Fruit fly (Drosophila melanogaster): ENCODE data around the gene RhoGEF3.

The RhoGEF3 gene

dm6 chr3L:247482-248225 is 29.6 kb upstream of the RhoGEF3 start, which contains the start of gene mthl14 (continued):
- TF ChIP-seq vfl (GFP tag; optimal IDR thresholded peaks at IDR 0.05) (no peak), knrl (GFP tag; IDR thresholded peaks at IDR 0.05; ENCODE audit: partially characterized antibody) (no peak), CG7928 (GFP tag; optimal IDR thresholded peaks at IDR 0.05) (peak; percentile 45), MBD-R2 (GFP tag; IDR thresholded peaks at IDR 0.05) (no peak), CG1603 (tag; optimal IDR thresholded peaks at IDR 0.05) (no peak), HLH4C (GFP tag; IDR thresholded peaks at IDR 0.05; ENCODE audit: partially characterized antibody) (no peak), odd (GFP tag; optimal IDR thresholded peaks at IDR 0.05) (peak; percentile 25), Bgb (GFP tag; IDR thresholded peaks at IDR 0.05; ENCODE audit: partially characterized antibody) (no peak), CG17328 (GFP tag; IDR thresholded peaks at IDR 0.05) (no peak), NC2β (GFP tag; optimal IDR thresholded peaks at IDR 0.05) (peak; percentile 11), Rx (GFP tag; IDR thresholded peaks at IDR 0.05) (no peak), stc (GFP tag; IDR thresholded peaks at IDR 0.05) (no peak), sisA (GFP tag; IDR thresholded peaks at IDR 0.05) (no peak), sima (GFP tag; optimal IDR thresholded peaks at IDR 0.05) (no peak), caup (GFP tag; optimal IDR thresholded peaks at IDR 0.05; ENCODE audit: severe bottlenecking) (no peak), CG17568 (GFP tag; optimal IDR thresholded peaks at IDR 0.05) (peak; percentile 39), nerfin-2 (GFP tag; IDR thresholded peaks at IDR 0.05; ENCODE audit: partially characterized antibody) (no peak), dmrt99B (tag; optimal IDR thresholded peaks at IDR 0.05) (no peak), exex (tag; optimal IDR thresholded peaks at IDR 0.05) (peak; percentile 92), so (GFP tag; IDR thresholded peaks at IDR 0.05) (no peak), CG13123 (GFP tag; optimal IDR thresholded peaks at IDR 0.05) (no peak), ERR (GFP tag; optimal IDR thresholded peaks at IDR 0.05) (no peak), CG16779 (GFP tag; IDR thresholded peaks at IDR 0.05) (no peak), CG15479 (GFP tag; optimal IDR thresholded peaks at IDR 0.05) (peak; percentile 37), CG7987 (GFP tag; optimal IDR thresholded peaks at IDR 0.05) (no peak), bcd (GFP tag; optimal IDR thresholded peaks at IDR 0.05) (no peak), CG34224 (GFP tag; IDR thresholded peaks at IDR 0.05; ENCODE audit: partially characterized antibody) (no peak), Sry-β (GFP tag; optimal IDR thresholded peaks at IDR 0.05) (no peak)

- no peak for TF ChIP-seq shn (GFP tag; optimal IDR thresholded peaks at IDR 0.05)
- TF ChIP-seq wdn (GFP tag; IDR thresholded peaks at IDR 0.05) = no peak
- no peak for TF ChIP-seq sima (GFP tag; optimal IDR thresholded peaks at IDR 0.05)
- peak; percentile 97 for TF ChIP-seq CG5180 (GFP tag; optimal IDR thresholded peaks at IDR 0.05)
- no peak for TF ChIP-seq mirr (GFP tag; optimal IDR thresholded peaks at IDR 0.05)
- TF ChIP-seq CG6683 (GFP tag; optimal IDR thresholded peaks at IDR 0.05) = no peak
- TF ChIP-seq sim (GFP tag; IDR thresholded peaks at IDR 0.05) = no peak
- peak; percentile 23 for TF ChIP-seq gfzf (GFP tag; optimal IDR thresholded peaks at IDR 0.05)
- TF ChIP-seq ab (GFP tag; optimal IDR thresholded peaks at IDR 0.05) = no peak
- TF ChIP-seq eyg (GFP tag; optimal IDR thresholded peaks at IDR 0.05) = no peak
- TF ChIP-seq NFAT (GFP tag; IDR thresholded peaks at IDR 0.05) = no peak
- no peak for TF ChIP-seq CG1647 (GFP tag; optimal IDR thresholded peaks at IDR 0.05)
- no peak for TF ChIP-seq Eip74EF (GFP tag; optimal IDR thresholded peaks at IDR 0.05)
- TF ChIP-seq B-H2 (GFP tag; optimal IDR thresholded peaks at IDR 0.05) = no peak
- no peak for TF ChIP-seq ci (GFP tag; IDR thresholded peaks at IDR 0.05)
- TF ChIP-seq Dad (GFP tag; optimal IDR thresholded peaks at IDR 0.05) = no peak
- no peak for TF ChIP-seq en (GFP tag; optimal IDR thresholded peaks at IDR 0.05)
- TF ChIP-seq run (tag; optimal IDR thresholded peaks at IDR 0.05) = no peak
- TF ChIP-seq Kr (GFP tag; optimal IDR thresholded peaks at IDR 0.05) = no peak
- peak; percentile 6 for TF ChIP-seq CG4617 (GFP tag; optimal IDR thresholded peaks at IDR 0.05; ENCODE audit: borderline replicate concordance)
- no peak for TF ChIP-seq abd-A (tag; optimal IDR thresholded peaks at IDR 0.05)
- no peak for TF ChIP-seq CG11696 (GFP tag; IDR thresholded peaks at IDR 0.05)
- no peak for TF ChIP-seq org-1 (GFP tag; optimal IDR thresholded peaks at IDR 0.05)
Observed at dm6 chr3L:248226-248758, 28.9 kb upstream of the RhoGEF3 start.

All from whole organism, embryonic.